Worm (Caenorhabditis elegans) whole organism, late embryonic: ENCODE measurements around the gene C01B10.11.

Source experiments
- C08G9.2 ChIP-seq: sonication (generic microtip); optimal IDR thresholded peaks from 2 replicates; lab custom pipeline; 2016; ENCODE audit warnings: mild to moderate bottlenecking, missing genetic modification characterization, moderate library complexity, missing compliant biosample characterization
- ama-1 ChIP-seq: fragments of 150-350 bp; optimal IDR thresholded peaks from 2 replicates; lab custom pipeline; 2014
- nfya-1 ChIP-seq: sonication (generic microtip); optimal IDR thresholded peaks from 2 replicates; lab custom pipeline; 2017; ENCODE audit warnings: missing genetic modification characterization, mild to moderate bottlenecking, missing compliant biosample characterization, antibody characterized with exemption, moderate library complexity

DNA sequence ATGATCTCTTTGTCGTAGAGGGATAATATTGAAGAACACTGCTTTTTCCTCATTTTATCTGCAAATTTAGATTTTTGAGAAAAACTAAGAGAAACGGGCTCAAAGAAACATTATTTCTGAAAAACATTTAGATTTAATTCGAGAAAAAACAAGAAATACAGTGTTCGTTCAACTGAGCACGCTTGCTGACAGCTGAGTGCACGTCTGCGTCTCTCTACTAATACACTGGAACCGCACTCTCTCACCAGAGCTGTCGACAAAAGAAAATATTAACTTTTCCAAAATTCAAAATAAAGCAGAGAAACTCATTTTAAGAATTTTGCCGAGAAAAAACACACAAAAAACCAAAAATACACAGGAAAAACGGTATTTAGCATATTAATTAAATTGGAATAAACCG is 44.5 kb upstream of the C01B10.11 start, which contains the start of gene drh-1:
- TF ChIP-seq nfya-1 (tag; lab: Kevin White, UChicago) (no peak), ama-1 (lab: Kevin White, UChicago) (no peak), C08G9.2 (tag; lab: Kevin White, UChicago) (no peak)
